Fruit fly (Drosophila melanogaster) whole organism: ENCODE results near the gene CG14518.

Experiments used
- CG8478 ChIP-seq: fragments of >200 bp; optimal IDR thresholded peaks from 2 replicates; lab custom pipeline; 2018; ENCODE audit warnings: inconsistent platforms
- Dll ChIP-seq: fragments of >200 bp; optimal IDR thresholded peaks from 2 replicates; lab custom pipeline; 2017
- EcR ChIP-seq, 2 experiments: fragments of >200 bp; optimal IDR thresholded peaks; 2 replicates each; lab custom pipeline; 2017; ENCODE audit warnings: missing biosample characterization in 2 of 2, missing genetic modification characterization in 2 of 2, missing genetic modification reagents in 2 of 2
- pan ChIP-seq: fragments of >200 bp; optimal IDR thresholded peaks from 2 replicates; lab custom pipeline; 2017
- psq ChIP-seq: fragments of >200 bp; optimal IDR thresholded peaks from 2 replicates; lab custom pipeline; 2017
- usp ChIP-seq: fragments of >200 bp; optimal IDR thresholded peaks from 2 replicates; lab custom pipeline; 2017; ENCODE audit warnings: missing biosample characterization, missing genetic modification characterization, mixed read lengths

DNA sequence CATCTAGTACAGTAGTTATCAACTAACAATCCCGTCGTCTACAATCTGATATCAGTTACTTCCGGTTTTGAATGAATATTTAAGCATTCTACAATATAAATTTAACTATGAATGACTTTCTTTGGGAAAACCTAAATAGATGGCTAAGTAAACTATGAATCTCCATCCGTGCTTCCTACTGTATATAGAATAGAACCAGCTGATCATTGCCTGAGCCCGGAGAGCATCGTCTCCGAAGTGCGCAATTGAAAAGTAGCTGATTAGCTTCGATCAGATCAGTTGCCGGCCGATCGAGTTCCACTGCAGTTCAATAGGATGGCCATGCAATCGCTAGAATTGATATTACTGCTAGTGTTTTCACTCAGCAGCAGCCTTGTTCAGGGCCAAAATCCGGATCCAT lies 26.0 kb downstream of the CG14518 start, which contains the start of gene CG11841:
- no peak for TF ChIP-seq Dll
- no peak for TF ChIP-seq psq (lab: Kevin White, UChicago)
- no peak for TF ChIP-seq usp (GFP tag; lab: Kevin White, UChicago)
- TF ChIP-seq CG8478 (lab: Kevin White, UChicago) = no peak
- no peak for TF ChIP-seq EcR (GFP tag; optimal IDR thresholded peaks at IDR 0.05; lab: Kevin White, UChicago)
- TF ChIP-seq pan = no peak
